Fruit fly (Drosophila melanogaster) whole organism, embryonic: ENCODE measurements around the gene CG33110.

Experiments used
- ATbp ChIP-seq: fragments of 200-800 bp; sonication (Bioruptor generic); optimal IDR thresholded peaks from 2 replicates; lab custom pipeline; 2017; ENCODE audit warnings: missing biosample characterization, mild to moderate bottlenecking, missing genetic modification characterization, missing genetic modification reagents
- Atf6 ChIP-seq: fragments of 200-800 bp; sonication (Bioruptor generic); IDR thresholded peaks from 2 replicates; pipeline ENCODE4 v1.3.6; 2022; ENCODE audit warnings: missing biosample characterization, missing genetic modification characterization
- B-H1 ChIP-seq: fragments of 200-800 bp; sonication (Bioruptor generic); IDR thresholded peaks from 3 replicates; pipeline ENCODE4 v1.3.6; 2022; ENCODE audit warnings: missing biosample characterization, missing genetic modification characterization
- Bdp1 ChIP-seq: fragments of 200-800 bp; sonication (Bioruptor generic); optimal IDR thresholded peaks from 3 replicates; lab custom pipeline; 2016; ENCODE audit warnings: missing biosample characterization, missing genetic modification characterization
- CG10654 ChIP-seq: fragments of 200-800 bp; sonication (Bioruptor generic); optimal IDR thresholded peaks from 2 replicates; lab custom pipeline; 2016; ENCODE audit warnings: missing biosample characterization, missing genetic modification characterization
- CG11560 ChIP-seq: fragments of 200-800 bp; sonication (Bioruptor generic); IDR thresholded peaks from 3 replicates; pipeline ENCODE4 v1.3.6; 2022; ENCODE audit warnings: missing biosample characterization, missing genetic modification characterization
- CG1233 ChIP-seq: fragments of 200-800 bp; sonication (Bioruptor generic); optimal IDR thresholded peaks from 4 replicates; lab custom pipeline; 2018; ENCODE audit warnings: missing biosample characterization, mild to moderate bottlenecking, missing genetic modification characterization
- CG18262 ChIP-seq: fragments of 200-800 bp; optimal IDR thresholded peaks from 3 replicates; lab custom pipeline; 2019; ENCODE audit warnings: missing biosample characterization, mild to moderate bottlenecking, missing genetic modification characterization, moderate library complexity
- CG2678 ChIP-seq: fragments of 200-800 bp; sonication (Bioruptor generic); optimal IDR thresholded peaks from 3 replicates; lab custom pipeline; 2019; ENCODE audit warnings: missing biosample characterization, mild to moderate bottlenecking, missing genetic modification characterization, moderate library complexity
- CG31441 ChIP-seq: fragments of 200-800 bp; sonication (Bioruptor generic); IDR thresholded peaks from 2 replicates; pipeline ENCODE4 v1.3.6; 2022; ENCODE audit warnings: missing biosample characterization, missing genetic modification characterization
- CG3726 ChIP-seq: fragments of 200-800 bp; sonication (Bioruptor generic); IDR thresholded peaks from 3 replicates; pipeline ENCODE4, ENCODE4 v1.3.6; 2022; ENCODE audit warnings: missing biosample characterization, missing genetic modification characterization
- CG5953 ChIP-seq: fragments of 200-800 bp; sonication (Bioruptor generic); IDR thresholded peaks from 2 replicates; pipeline ENCODE4 v1.3.6; 2022; ENCODE audit warnings: missing biosample characterization, missing genetic modification characterization
- CG6175 ChIP-seq: fragments of 200-800 bp; sonication (Bioruptor generic); IDR thresholded peaks from 3 replicates; pipeline ENCODE4 v1.3.6; 2022; ENCODE audit warnings: missing biosample characterization, missing genetic modification characterization
- CG8924 ChIP-seq: fragments of 200-800 bp; optimal IDR thresholded peaks from 3 replicates; lab custom pipeline; 2019; ENCODE audit warnings: missing biosample characterization, mild to moderate bottlenecking, missing genetic modification characterization, moderate library complexity
- CG9817 ChIP-seq: fragments of 200-800 bp; sonication (Bioruptor generic); optimal IDR thresholded peaks from 2 replicates; lab custom pipeline; 2018; ENCODE audit warnings: missing biosample characterization, mild to moderate bottlenecking, missing genetic modification characterization, moderate library complexity
- CkIIα-i1 ChIP-seq: fragments of 200-800 bp; sonication (Bioruptor generic); IDR thresholded peaks from 2 replicates; pipeline ENCODE4 v1.3.6; 2022; ENCODE audit warnings: missing biosample characterization, missing genetic modification characterization
- Dad ChIP-seq: fragments of 200-800 bp; sonication (Bioruptor generic); optimal IDR thresholded peaks from 3 replicates; lab custom pipeline; 2016; ENCODE audit warnings: missing biosample characterization, missing genetic modification characterization
- ERR ChIP-seq: fragments of 200-800 bp; sonication (Bioruptor generic); optimal IDR thresholded peaks from 2 replicates; lab custom pipeline; 2016; ENCODE audit warnings: missing biosample characterization, missing genetic modification characterization
- Ets65A ChIP-seq: fragments of 200-800 bp; sonication (Bioruptor generic); peaks from one replicate; lab custom pipeline; 2016; ENCODE audit warnings: missing biosample characterization, missing genetic modification characterization
- H15 ChIP-seq: fragments of 200-800 bp; sonication (Bioruptor generic); IDR thresholded peaks from 3 replicates; pipeline ENCODE4 v1.3.6; 2022; ENCODE audit warnings: missing biosample characterization, missing genetic modification characterization
- HLH3B ChIP-seq: fragments of 200-800 bp; sonication (Bioruptor generic); IDR thresholded peaks from 2 replicates; pipeline ENCODE4 v1.3.6; 2022; ENCODE audit warnings: missing biosample characterization, missing genetic modification characterization
- Meics ChIP-seq: fragments of 200-800 bp; sonication (Bioruptor generic); optimal IDR thresholded peaks from 2 replicates; lab custom pipeline; 2017; ENCODE audit warnings: missing biosample characterization, mild to moderate bottlenecking, missing genetic modification characterization
- NC2β ChIP-seq: fragments of 200-800 bp; sonication (Bioruptor generic); optimal IDR thresholded peaks from 2 replicates; lab custom pipeline; 2016; ENCODE audit warnings: missing biosample characterization, missing genetic modification characterization
- Nf-YB ChIP-seq: fragments of 200-800 bp; sonication (Bioruptor generic); optimal IDR thresholded peaks from 3 replicates; lab custom pipeline; 2019; ENCODE audit warnings: missing biosample characterization, mild to moderate bottlenecking, missing genetic modification characterization, moderate library complexity
- Oaz ChIP-seq: fragments of 200-800 bp; sonication (Bioruptor generic); IDR thresholded peaks from 2 replicates; pipeline ENCODE4 v1.3.6; 2022; ENCODE audit warnings: missing biosample characterization, missing genetic modification characterization
- Opbp ChIP-seq: fragments of 200-800 bp; sonication (Bioruptor generic); IDR thresholded peaks from 3 replicates; pipeline ENCODE4 v1.3.6; 2022; ENCODE audit warnings: missing biosample characterization, missing genetic modification characterization; ENCODE audit not compliant: partially characterized antibody
- Sry-δ ChIP-seq: fragments of 200-800 bp; sonication (Bioruptor generic); optimal IDR thresholded peaks from 2 replicates; lab custom pipeline; 2016; ENCODE audit warnings: missing biosample characterization, missing genetic modification characterization
- ara ChIP-seq: fragments of 200-800 bp; sonication (Bioruptor generic); IDR thresholded peaks from 2 replicates; pipeline ENCODE4 v1.3.6; 2022; ENCODE audit warnings: missing biosample characterization, missing genetic modification characterization
- bowl ChIP-seq: fragments of 200-800 bp; sonication (Bioruptor generic); IDR thresholded peaks from 2 replicates; pipeline ENCODE4 v1.3.6; 2022; ENCODE audit warnings: missing biosample characterization, missing genetic modification characterization
- dpn ChIP-seq, 2 experiments: fragments of 200-800 bp; sonication (Bioruptor generic); optimal IDR thresholded peaks; 3 replicates each; lab custom pipeline; 2016; ENCODE audit warnings: missing biosample characterization in 2 of 2, missing genetic modification characterization in 2 of 2
- en ChIP-seq: fragments of 200-800 bp; sonication (Bioruptor generic); optimal IDR thresholded peaks from 2 replicates; lab custom pipeline; 2016; ENCODE audit warnings: missing biosample characterization, missing genetic modification characterization
- esg ChIP-seq: fragments of 200-800 bp; sonication (Bioruptor generic); conservative IDR thresholded peaks from 2 replicates; pipeline ENCODE4 v1.3.6; 2022; ENCODE audit warnings: missing biosample characterization, missing genetic modification characterization
- ewg ChIP-seq: fragments of 200-800 bp; sonication (Bioruptor generic); optimal IDR thresholded peaks from 3 replicates; lab custom pipeline; 2017; ENCODE audit warnings: mild to moderate bottlenecking, missing biosample characterization, missing genetic modification reagents, missing genetic modification characterization
- hbn ChIP-seq: fragments of 200-800 bp; sonication (Bioruptor generic); IDR thresholded peaks from 2 replicates; pipeline ENCODE4 v1.3.6; 2022; ENCODE audit warnings: missing biosample characterization, missing genetic modification characterization; ENCODE audit not compliant: partially characterized antibody
- lov ChIP-seq, 2 experiments: fragments of 200-800 bp in 1 of 2; fragments of >200 bp in 1 of 2; sonication (Bioruptor generic) in 1 of 2; IDR thresholded peaks in 1 of 2; optimal IDR thresholded peaks in 1 of 2; 2 replicates in 1 of 2; 3 replicates in 1 of 2; pipeline versions ENCODE4 v1.3.6 to Lab custom; 2017 to 2022; ENCODE audit warnings: missing biosample characterization in 1 of 2, missing genetic modification characterization in 1 of 2
- odd ChIP-seq: fragments of 200-800 bp; sonication (Bioruptor generic); optimal IDR thresholded peaks from 2 replicates; lab custom pipeline; 2017; ENCODE audit warnings: missing biosample characterization, mild to moderate bottlenecking, missing genetic modification characterization
- org-1 ChIP-seq: fragments of 200-800 bp; sonication (Bioruptor generic); optimal IDR thresholded peaks from 2 replicates; lab custom pipeline; 2017; ENCODE audit warnings: missing biosample characterization, missing genetic modification characterization
- p53 ChIP-seq: fragments of 200-800 bp; sonication (Bioruptor generic); optimal IDR thresholded peaks from 2 replicates; lab custom pipeline; 2016; ENCODE audit warnings: missing biosample characterization, missing genetic modification characterization
- pho ChIP-seq: fragments of 200-800 bp; sonication (Bioruptor generic); optimal IDR thresholded peaks from 2 replicates; lab custom pipeline; 2016; ENCODE audit warnings: missing biosample characterization, missing genetic modification characterization
- ranshi ChIP-seq: fragments of 200-800 bp; sonication (Bioruptor generic); IDR thresholded peaks from 2 replicates; pipeline ENCODE4 v1.3.6; 2022; ENCODE audit warnings: missing biosample characterization, missing genetic modification characterization
- repo ChIP-seq: fragments of 200-800 bp; sonication (Bioruptor generic); optimal IDR thresholded peaks from 2 replicates; lab custom pipeline; 2016; ENCODE audit warnings: missing biosample characterization, missing genetic modification characterization
- rib ChIP-seq: fragments of 200-800 bp; sonication (Bioruptor generic); IDR thresholded peaks from 2 replicates; pipeline ENCODE4 v1.3.6; 2022; ENCODE audit warnings: missing biosample characterization, missing genetic modification characterization
- run ChIP-seq: fragments of 200-800 bp; sonication (Bioruptor generic); optimal IDR thresholded peaks from 3 replicates; lab custom pipeline; 2018; ENCODE audit warnings: missing biosample characterization, mild to moderate bottlenecking, missing genetic modification characterization
- salm ChIP-seq: fragments of 200-800 bp; sonication (Bioruptor generic); optimal IDR thresholded peaks from 2 replicates; lab custom pipeline; 2018; ENCODE audit warnings: missing biosample characterization, mild to moderate bottlenecking, missing genetic modification characterization
- sc ChIP-seq, 3 experiments: fragments of >200 bp in 2 of 3; fragments of 200-800 bp in 1 of 3; sonication (Bioruptor generic) in 1 of 3; optimal IDR thresholded peaks; 2 replicates in 2 of 3; 3 replicates in 1 of 3; lab custom pipeline; 2017; ENCODE audit warnings: mild to moderate bottlenecking in 1 of 3, missing biosample characterization in 1 of 3, missing genetic modification characterization in 1 of 3, missing genetic modification reagents in 1 of 3
- sna ChIP-seq: fragments of 200-800 bp; sonication (Bioruptor generic); IDR thresholded peaks from 2 replicates; pipeline ENCODE4 v1.3.6; 2022; ENCODE audit warnings: missing biosample characterization, missing genetic modification characterization; ENCODE audit not compliant: partially characterized antibody
- sr ChIP-seq: fragments of 200-800 bp; sonication (Bioruptor generic); IDR thresholded peaks from 3 replicates; pipeline ENCODE4 v1.3.6; 2022; ENCODE audit warnings: missing biosample characterization, missing genetic modification characterization
- tap ChIP-seq: fragments of 200-800 bp; optimal IDR thresholded peaks from 3 replicates; lab custom pipeline; 2019; ENCODE audit warnings: missing biosample characterization, mild to moderate bottlenecking, missing genetic modification characterization, moderate library complexity
- tx ChIP-seq: fragments of 200-800 bp; sonication (Bioruptor generic); optimal IDR thresholded peaks from 2 replicates; lab custom pipeline; 2016; ENCODE audit warnings: missing biosample characterization, missing genetic modification characterization
- usp ChIP-seq: fragments of >200 bp; optimal IDR thresholded peaks from 2 replicates; lab custom pipeline; 2017; ENCODE audit warnings: missing biosample characterization, missing genetic modification characterization

Gene CG33110

dm6 chr3R:22624737-22625136 lies 54.7 kb downstream of the CG33110 start (continued):
- TF ChIP-seq CG9817 (tag; lab: Kevin White, UChicago) (peak; percentile 39), usp (GFP tag; lab: Kevin White, UChicago) (no peak), sna (GFP tag; lab: Robert Waterston, UW) (no peak), CG31441 (GFP tag; lab: Robert Waterston, UW) (no peak; the same call in none of the 2 replicates), ewg (GFP tag; lab: Kevin White, UChicago) (peak; percentile 45), lov (optimal IDR thresholded peaks at IDR 0.05; lab: Kevin White, UChicago) (no peak), lov (GFP tag; IDR thresholded peaks at IDR 0.05; lab: Robert Waterston, UW) (0 out of 3 replicates have a peak, but pooled peaks have one; percentile 74), Ets65A (peak; percentile 96), sr (GFP tag; lab: Robert Waterston, UW) (peak; percentile 27; the same call in 1 of the 3 replicates), CkIIα-i1 (GFP tag; lab: Robert Waterston, UW) (no peak), Oaz (peak; percentile 57; the same call in 1 of the 2 replicates), repo (peak; percentile 24), Sry-δ (GFP tag; lab: Kevin White, UChicago) (peak; percentile 1), CG10654 (GFP tag; lab: Kevin White, UChicago) (peak; percentile 54), NC2β (GFP tag; lab: Kevin White, UChicago) (peak; percentile 30), odd (GFP tag; lab: Kevin White, UChicago) (no peak), salm (tag; lab: Kevin White, UChicago) (peak; percentile 26), H15 (GFP tag; lab: Robert Waterston, UW) (peak; percentile 77; the same call in 2 of the 3 replicates), sc (optimal IDR thresholded peaks at IDR 0.05; lab: Kevin White, UChicago) (no peak), sc (GFP tag; optimal IDR thresholded peaks at IDR 0.05; lab: Kevin White, UChicago) (peak; percentile 35), CG1233 (GFP tag; lab: Kevin White, UChicago) (peak; percentile 38), B-H1 (GFP tag; lab: Robert Waterston, UW) (peak; percentile 58; the same call in 2 of the 3 replicates), CG5953 (GFP tag; lab: Robert Waterston, UW) (peak; percentile 75), Opbp (no peak), hbn (GFP tag; lab: Robert Waterston, UW) (no peak), Atf6 (GFP tag; lab: Robert Waterston, UW) (peak; percentile 60; the same call in 1 of the 2 replicates), dpn (GFP tag; optimal IDR thresholded peaks at IDR 0.05; lab: Kevin White, UChicago) (peak; percentile 56 to 59), ara (peak; percentile 76), pho (GFP tag; lab: Kevin White, UChicago) (peak; percentile 2), tap (tag; lab: Kevin White, UChicago) (no peak), CG8924 (tag; lab: Kevin White, UChicago) (peak; percentile 71), org-1 (peak; percentile 10), CG6175 (GFP tag; lab: Robert Waterston, UW) (peak; percentile 51; the same call in 1 of the 3 replicates), CG3726 (GFP tag; lab: Robert Waterston, UW) (peak; percentile 54; the same call in 1 of the 3 replicates), esg (GFP tag; lab: Robert Waterston, UW) (peak; percentile 68), HLH3B (GFP tag; lab: Robert Waterston, UW) (peak; percentile 82), Nf-YB (GFP tag; lab: Kevin White, UChicago) (no peak), en (peak; percentile 3), rib (no peak), run (tag; lab: Kevin White, UChicago) (peak; percentile 17), CG2678 (tag; lab: Kevin White, UChicago) (no peak), p53 (GFP tag; lab: Kevin White, UChicago) (peak; percentile 14), ERR (GFP tag; lab: Kevin White, UChicago) (peak; percentile 47), tx (GFP tag; lab: Kevin White, UChicago) (peak; percentile 6), Dad (GFP tag; lab: Kevin White, UChicago) (peak; percentile 10), CG18262 (peak; percentile 63), ranshi (GFP tag; lab: Robert Waterston, UW) (peak; percentile 67), Bdp1 (GFP tag; lab: Kevin White, UChicago) (no peak), bowl (GFP tag; lab: Robert Waterston, UW) (0 out of 2 replicates have a peak, but pooled peaks have one; percentile 29), Meics (GFP tag; lab: Kevin White, UChicago) (peak; percentile 29), CG11560 (tag; lab: Robert Waterston, UW) (0 out of 3 replicates have a peak, but pooled peaks have one; percentile 57), ATbp (GFP tag; lab: Kevin White, UChicago) (peak; percentile 55)
